Fruit fly (Drosophila melanogaster): ENCODE results near the gene CG2211.
A peak's percentile ranks its signal among the peaks of the same experiment; 100 is the strongest.

Gene CG2211

dm6 chr3L:1313039-1313766 is 22.0 kb downstream of the CG2211 start, which contains the start of the genes sturkopf and Herc4 (continued):
- TF ChIP-seq CG4282 (GFP tag; optimal IDR thresholded peaks at IDR 0.05) (no peak), gem (tag; optimal IDR thresholded peaks at IDR 0.05) (peak; percentile 88), CG9215 (GFP tag; IDR thresholded peaks at IDR 0.05) (peak; percentile 61; the same call in 1 of the 2 replicates), Sin3A (optimal IDR thresholded peaks at IDR 0.05) (peak; percentile 5), klu (GFP tag; IDR thresholded peaks at IDR 0.05) (peak; percentile 71), CG17359 (tag; optimal IDR thresholded peaks at IDR 0.05) (peak; percentile 13), pfk (GFP tag; optimal IDR thresholded peaks at IDR 0.05) (no peak), ERR (GFP tag; optimal IDR thresholded peaks at IDR 0.05) (peak; percentile 74), B-H1 (GFP tag; IDR thresholded peaks at IDR 0.05) (peak; percentile 16; the same call in 1 of the 3 replicates), zfh1 (GFP tag; IDR thresholded peaks at IDR 0.05) (peak; percentile 52; the same call in 2 of the 3 replicates), Kr (GFP tag; optimal IDR thresholded peaks at IDR 0.05) (no peak), CG32772 (GFP tag; IDR thresholded peaks at IDR 0.05) (no peak; the same call in 1 of the 2 replicates), HHEX (GFP tag; optimal IDR thresholded peaks at IDR 0.05) (peak; percentile 16), CG30403 (GFP tag; optimal IDR thresholded peaks at IDR 0.05) (peak; percentile 94), CG12391 (tag; optimal IDR thresholded peaks at IDR 0.05) (peak; percentile 79), CG4820 (GFP tag; optimal IDR thresholded peaks at IDR 0.05) (peak; percentile 42), bigmax (GFP tag; optimal IDR thresholded peaks at IDR 0.05) (no peak), CG9876 (GFP tag; optimal IDR thresholded peaks at IDR 0.05) (peak; percentile 46), Elba2 (GFP tag; optimal IDR thresholded peaks at IDR 0.05) (no peak), shn (GFP tag; optimal IDR thresholded peaks at IDR 0.05) (peak; percentile 78), CG12219 (GFP tag; optimal IDR thresholded peaks at IDR 0.05) (peak; percentile 29), wor (GFP tag; IDR thresholded peaks at IDR 0.05) (no peak), CG9797 (GFP tag; optimal IDR thresholded peaks at IDR 0.05) (no peak), Hr51 (GFP tag; optimal IDR thresholded peaks at IDR 0.05) (peak; percentile 51 to 71), CG14710 (tag; optimal IDR thresholded peaks at IDR 0.05) (peak; percentile 76), zfh2 (GFP tag; optimal IDR thresholded peaks at IDR 0.05) (peak; percentile 91), cad (GFP tag; optimal IDR thresholded peaks at IDR 0.05) (no peak), NFAT (GFP tag; IDR thresholded peaks at IDR 0.05) (peak; percentile 77), CG6854 (GFP tag; optimal IDR thresholded peaks at IDR 0.05) (no peak), ind (GFP tag; optimal IDR thresholded peaks at IDR 0.05) (peak; percentile 62), pan (optimal IDR thresholded peaks at IDR 0.05) (no peak), pan (GFP tag; optimal IDR thresholded peaks at IDR 0.05 in 1 of 2, IDR thresholded peaks at IDR 0.05 in 1 of 2) (peak in 1 of 2 experiments; percentile 53), Sry-δ (GFP tag; optimal IDR thresholded peaks at IDR 0.05) (peak; percentile 58), CG9932 (GFP tag; IDR thresholded peaks at IDR 0.05) (peak; percentile 78), schlank (tag; optimal IDR thresholded peaks at IDR 0.05) (peak; percentile 67), CG32767 (GFP tag; IDR thresholded peaks at IDR 0.05) (no peak), Atf6 (GFP tag; IDR thresholded peaks at IDR 0.05) (0 out of 2 replicates have a peak, but pooled peaks have one; percentile 43), vvl (GFP tag; IDR thresholded peaks at IDR 0.05) (peak; percentile 70; the same call in 1 of the 2 replicates), bsh (GFP tag; optimal IDR thresholded peaks at IDR 0.05) (peak in 1 of 2 experiments; percentile 44), CG11723 (GFP tag; optimal IDR thresholded peaks at IDR 0.05) (peak; percentile 52), CG2202 (tag; optimal IDR thresholded peaks at IDR 0.05) (no peak), btn (GFP tag; optimal IDR thresholded peaks at IDR 0.05) (no peak), CG18262 (tag; optimal IDR thresholded peaks at IDR 0.05) (peak; percentile 84), ase (GFP tag; IDR thresholded peaks at IDR 0.05) (peak; percentile 60; the same call in 2 of the 3 replicates), CG10462 (GFP tag; optimal IDR thresholded peaks at IDR 0.05) (peak; percentile 19), Mad (GFP tag; optimal IDR thresholded peaks at IDR 0.05) (peak; percentile 65), gt (GFP tag; IDR thresholded peaks at IDR 0.05) (no peak), dm (GFP tag; optimal IDR thresholded peaks at IDR 0.05) (peak; percentile 75), chn (GFP tag; optimal IDR thresholded peaks at IDR 0.05) (peak; percentile 59), Hr78 (GFP tag; optimal IDR thresholded peaks at IDR 0.05) (peak in 1 of 2 experiments; percentile 100)

Measured in whole organism, embryonic.